Worm (Caenorhabditis elegans) whole organism, L3 larva: Measurements from ENCODE around the gene F32D8.12.

Source experiments
- lin-15B ChIP-seq: fragments of 150-350 bp; optimal IDR thresholded peaks from 2 replicates; lab custom pipeline; 2014; ENCODE audit warnings: missing biosample characterization, missing genetic modification characterization
- nfya-1 ChIP-seq: sonication (generic microtip); optimal IDR thresholded peaks from 2 replicates; lab custom pipeline; 2017; ENCODE audit warnings: missing genetic modification characterization, mild to moderate bottlenecking, missing compliant biosample characterization, antibody characterized with exemption, moderate library complexity; ENCODE audit not compliant: insufficient read depth
- unc-39 ChIP-seq: sonication (generic microtip); optimal IDR thresholded peaks from 4 replicates; lab custom pipeline; 2017; ENCODE audit warnings: missing biosample characterization, missing genetic modification characterization

DNA sequence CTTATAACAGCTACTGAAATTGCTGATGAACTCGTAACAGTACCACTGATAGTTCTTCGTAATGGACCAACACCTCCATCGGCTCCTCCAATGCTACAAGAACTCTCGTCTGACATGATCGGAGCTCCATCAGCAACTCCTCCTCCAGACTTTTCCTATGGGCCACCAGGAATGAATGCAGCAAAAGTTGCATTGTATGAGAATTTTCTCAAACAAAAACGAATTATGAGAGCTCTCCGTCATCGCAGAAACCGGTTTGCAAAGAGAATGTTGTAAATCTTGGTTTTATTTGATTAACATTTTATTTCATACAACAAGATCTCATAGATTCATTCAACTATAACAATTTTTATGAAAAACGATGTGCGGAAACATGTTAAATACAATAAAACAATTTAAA is 3.3 kb downstream of the F32D8.12 start:
- TF ChIP-seq lin-15B (tag; lab: Kevin White, UChicago): no peak
- TF ChIP-seq unc-39: no peak
- TF ChIP-seq nfya-1 (tag; lab: Kevin White, UChicago): no peak
